Worm (Caenorhabditis elegans): ENCODE data around the gene ssq-2.

The ssq-2 gene

ce11 chrIV:5031346-5031745 lies 35.4 kb downstream of the ssq-2 start:
- TF ChIP-seq fkh-8 (tag; optimal IDR thresholded peaks at IDR 0.05) (no peak), alr-1 (tag; optimal IDR thresholded peaks at IDR 0.05; ENCODE audit: borderline replicate concordance) (no peak), ets-5 (GFP tag; IDR thresholded peaks at IDR 0.05) (no peak), pax-3 (tag; optimal IDR thresholded peaks at IDR 0.05) (no peak), lin-39 (tag; optimal IDR thresholded peaks at IDR 0.05) (no peak), ceh-8 (GFP tag; optimal IDR thresholded peaks at IDR 0.05) (no peak), dsc-1 (tag; optimal IDR thresholded peaks at IDR 0.05) (no peak), isw-1 (GFP tag; IDR thresholded peaks at IDR 0.05) (no peak), F16B12.6 (tag; optimal IDR thresholded peaks at IDR 0.05) (no peak), unc-30 (tag; optimal IDR thresholded peaks at IDR 0.05) (no peak), nhr-28 (tag; optimal IDR thresholded peaks at IDR 0.05) (no peak), nhr-12 (tag; optimal IDR thresholded peaks at IDR 0.05) (no peak), rnt-1 (tag; optimal IDR thresholded peaks at IDR 0.05) (no peak), tbx-2 (tag; optimal IDR thresholded peaks at IDR 0.05) (no peak)

ce11 chrIV:5033276-5033675 lies 37.3 kb downstream of the ssq-2 start, which contains the start of gene C09B9.4:
C09B9.4 (minus strand) TSS chrIV:5033376.
- no peak for TF ChIP-seq aly-2 (tag; optimal IDR thresholded peaks at IDR 0.05)

- no peak for TF ChIP-seq alr-1 (tag; optimal IDR thresholded peaks at IDR 0.05; ENCODE audit: borderline replicate concordance)
- no peak for TF ChIP-seq efl-1 (optimal IDR thresholded peaks at IDR 0.05)
- TF ChIP-seq efl-1 (GFP tag; optimal IDR thresholded peaks at IDR 0.05 in 1 of 2): no peak
- no peak for TF ChIP-seq lin-35 (GFP tag; optimal IDR thresholded peaks at IDR 0.05)
- no peak for TF ChIP-seq nhr-20 (tag; optimal IDR thresholded peaks at IDR 0.05)
- TF ChIP-seq nhr-19 (GFP tag; conservative IDR thresholded peaks at IDR 0.05): no peak
- TF ChIP-seq C34B4.2 (tag; optimal IDR thresholded peaks at IDR 0.05): no peak
Measured at ce11 chrIV:5037489-5037888, 41.5 kb downstream of the ssq-2 start, which contains the start of gene C09B9.1. C09B9.1 (plus strand) TSS chrIV:5037789.

DNA sequence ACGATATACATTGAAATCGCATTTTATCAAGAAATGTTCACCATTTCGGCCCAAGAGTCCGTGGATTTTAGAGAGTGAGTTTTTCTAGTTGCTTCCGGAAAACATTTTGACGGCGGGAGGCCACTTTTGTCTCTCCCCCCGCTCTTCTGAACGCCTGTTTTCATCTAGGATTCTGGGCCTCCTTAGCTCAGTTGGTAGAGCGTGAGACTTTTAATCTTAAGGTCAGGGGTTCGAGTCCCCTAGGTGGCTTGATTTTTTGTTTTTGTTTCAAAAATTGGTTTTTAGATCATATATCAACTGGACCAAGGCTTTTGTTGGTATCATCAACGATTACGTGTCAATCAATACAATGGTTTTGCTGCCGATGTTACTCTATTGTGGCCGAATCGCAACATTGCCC lies 42.8 kb downstream of the ssq-2 start:
- TF ChIP-seq nhr-85 (tag): peak; percentile 49
- no peak for TF ChIP-seq aly-2 (tag; optimal IDR thresholded peaks at IDR 0.05)
- no peak for TF ChIP-seq irx-1 (tag; optimal IDR thresholded peaks at IDR 0.05)

ce11 chrIV:5045389-5045788 lies 49.4 kb downstream of the ssq-2 start, which contains the start of gene hot-9:
hot-9 (minus strand) TSS chrIV:5045489.
- TF ChIP-seq ztf-4 (tag; optimal IDR thresholded peaks at IDR 0.05): no peak
- TF ChIP-seq ets-5 (GFP tag; IDR thresholded peaks at IDR 0.05): no peak
- TF ChIP-seq egl-13 (tag; optimal IDR thresholded peaks at IDR 0.05): no peak
- no peak for TF ChIP-seq lin-13 (GFP tag; optimal IDR thresholded peaks at IDR 0.05)
- TF ChIP-seq ceh-63 (GFP tag; optimal IDR thresholded peaks at IDR 0.05): no peak
- no peak for TF ChIP-seq ceh-90 (tag; optimal IDR thresholded peaks at IDR 0.05)
- no peak for TF ChIP-seq hlh-4 (tag; optimal IDR thresholded peaks at IDR 0.05)
- TF ChIP-seq snpc-4 (tag; optimal IDR thresholded peaks at IDR 0.05): no peak
- TF ChIP-seq nhr-77 (tag; optimal IDR thresholded peaks at IDR 0.05): no peak
- no peak for TF ChIP-seq nhr-20 (tag; optimal IDR thresholded peaks at IDR 0.05)
- no peak for TF ChIP-seq sptf-1 (tag; optimal IDR thresholded peaks at IDR 0.05)
- no peak for TF ChIP-seq lin-35 (GFP tag; optimal IDR thresholded peaks at IDR 0.05)
- no peak for TF ChIP-seq nhr-237 (tag; optimal IDR thresholded peaks at IDR 0.05)
- no peak for TF ChIP-seq nhr-90 (tag; optimal IDR thresholded peaks at IDR 0.05; ENCODE audit: poor library complexity)
- TF ChIP-seq pag-3 (tag; optimal IDR thresholded peaks at IDR 0.05; ENCODE audit: borderline replicate concordance, insufficient read depth): no peak

All from whole organism, L1 larva.